Fruit fly (Drosophila melanogaster) whole organism, embryonic: ENCODE data around the gene CG43693.
A peak's percentile ranks its signal among the peaks of the same experiment; 100 is the strongest.

Experiments
- CG10543 ChIP-seq: fragments of 200-800 bp; sonication (Bioruptor generic); optimal IDR thresholded peaks from 3 replicates; lab custom pipeline; 2017; ENCODE audit warnings: missing biosample characterization, mild to moderate bottlenecking, missing genetic modification characterization, moderate library complexity
- CG10654 ChIP-seq: fragments of 200-800 bp; sonication (Bioruptor generic); optimal IDR thresholded peaks from 2 replicates; lab custom pipeline; 2016; ENCODE audit warnings: missing biosample characterization, missing genetic modification characterization
- CG11093 ChIP-seq: fragments of 200-800 bp; sonication (Bioruptor generic); IDR thresholded peaks from 3 replicates; pipeline ENCODE4 v1.3.6; 2022; ENCODE audit warnings: missing biosample characterization, missing genetic modification characterization
- CG11560 ChIP-seq: fragments of 200-800 bp; sonication (Bioruptor generic); IDR thresholded peaks from 3 replicates; pipeline ENCODE4 v1.3.6; 2022; ENCODE audit warnings: missing biosample characterization, missing genetic modification characterization
- CG12104 ChIP-seq: fragments of 200-800 bp; sonication (Bioruptor generic); optimal IDR thresholded peaks from 3 replicates; lab custom pipeline; 2016; ENCODE audit warnings: missing biosample characterization, missing genetic modification characterization
- CG12299 ChIP-seq: fragments of 200-800 bp; sonication (Bioruptor generic); optimal IDR thresholded peaks from 2 replicates; lab custom pipeline; 2018; ENCODE audit warnings: missing biosample characterization, mild to moderate bottlenecking, missing genetic modification characterization
- CG12659 ChIP-seq: fragments of 200-800 bp; sonication (Bioruptor generic); optimal IDR thresholded peaks from 3 replicates; lab custom pipeline; 2017; ENCODE audit warnings: mild to moderate bottlenecking, missing biosample characterization, missing genetic modification reagents, missing genetic modification characterization
- CG12769 ChIP-seq: fragments of 200-800 bp; sonication (Bioruptor generic); optimal IDR thresholded peaks from 2 replicates; lab custom pipeline; 2019; ENCODE audit warnings: missing biosample characterization, mild to moderate bottlenecking, missing genetic modification characterization, moderate library complexity
- CG15601 ChIP-seq: fragments of 200-800 bp; sonication (Bioruptor generic); optimal IDR thresholded peaks from 3 replicates; lab custom pipeline; 2019; ENCODE audit warnings: missing biosample characterization, mild to moderate bottlenecking, missing genetic modification characterization, moderate library complexity
- CG1603 ChIP-seq: fragments of 200-800 bp; sonication (Bioruptor generic); optimal IDR thresholded peaks from 2 replicates; lab custom pipeline; 2019; ENCODE audit warnings: missing biosample characterization, mild to moderate bottlenecking, missing genetic modification characterization, moderate library complexity
- CG16815 ChIP-seq: fragments of 200-800 bp; sonication (Bioruptor generic); optimal IDR thresholded peaks from 3 replicates; lab custom pipeline; 2017; ENCODE audit warnings: missing biosample characterization, mild to moderate bottlenecking, missing genetic modification characterization
- CG17361 ChIP-seq: fragments of 200-800 bp; sonication (Bioruptor generic); IDR thresholded peaks from 3 replicates; pipeline ENCODE4 v1.3.6; 2022; ENCODE audit warnings: missing biosample characterization, missing genetic modification characterization
- CG30431 ChIP-seq: fragments of 200-800 bp; sonication (Bioruptor generic); optimal IDR thresholded peaks from 2 replicates; lab custom pipeline; 2017; ENCODE audit warnings: missing biosample characterization, missing genetic modification characterization
- CG3065 ChIP-seq: fragments of 200-800 bp; sonication (Bioruptor generic); optimal IDR thresholded peaks from 2 replicates; lab custom pipeline; 2016; ENCODE audit warnings: missing biosample characterization, missing genetic modification characterization
- CG34422 ChIP-seq: fragments of 200-800 bp; sonication (Bioruptor generic); IDR thresholded peaks from 3 replicates; pipeline ENCODE4 v1.3.6; 2022; ENCODE audit warnings: missing biosample characterization, missing genetic modification characterization
- CG3847 ChIP-seq: fragments of 200-800 bp; sonication (Bioruptor generic); IDR thresholded peaks from 2 replicates; pipeline ENCODE4 v1.3.6; 2022; ENCODE audit warnings: missing biosample characterization, missing genetic modification characterization
- CG5245 ChIP-seq: fragments of 200-800 bp; sonication (Bioruptor generic); optimal IDR thresholded peaks from 3 replicates; lab custom pipeline; 2016; ENCODE audit warnings: missing biosample characterization, missing genetic modification characterization
- CG7839 ChIP-seq: fragments of 200-800 bp; sonication (Bioruptor generic); optimal IDR thresholded peaks from 3 replicates; lab custom pipeline; 2018; ENCODE audit warnings: missing biosample characterization, mild to moderate bottlenecking, missing genetic modification characterization, moderate library complexity
- CG7928 ChIP-seq: fragments of 200-800 bp; sonication (Bioruptor generic); optimal IDR thresholded peaks from 2 replicates; lab custom pipeline; 2017; ENCODE audit warnings: missing biosample characterization, mild to moderate bottlenecking, missing genetic modification characterization
- CG8089 ChIP-seq: fragments of 200-800 bp; sonication (Bioruptor generic); optimal IDR thresholded peaks from 3 replicates; lab custom pipeline; 2016; ENCODE audit warnings: missing biosample characterization, missing genetic modification characterization
- CG8359 ChIP-seq: fragments of 200-800 bp; sonication (Bioruptor generic); optimal IDR thresholded peaks from 2 replicates; lab custom pipeline; 2017; ENCODE audit warnings: missing biosample characterization, mild to moderate bottlenecking, missing genetic modification characterization, borderline replicate concordance
- Dp ChIP-seq: fragments of 200-800 bp; sonication (Bioruptor generic); optimal IDR thresholded peaks from 2 replicates; lab custom pipeline; 2018; ENCODE audit warnings: missing biosample characterization, mild to moderate bottlenecking, missing genetic modification characterization, moderate library complexity
- Eip74EF ChIP-seq, 2 experiments: fragments of 200-800 bp in 1 of 2; fragments of >200 bp in 1 of 2; sonication (Bioruptor generic) in 1 of 2; optimal IDR thresholded peaks; 2 replicates each; lab custom pipeline; 2017 to 2019; ENCODE audit warnings: missing biosample characterization in 2 of 2, missing genetic modification characterization in 2 of 2, mild to moderate bottlenecking in 1 of 2, moderate library complexity in 1 of 2
- GATAe ChIP-seq: fragments of 200-800 bp; sonication (Bioruptor generic); conservative IDR thresholded peaks from 2 replicates; pipeline ENCODE4 v1.3.6; 2022; ENCODE audit warnings: missing biosample characterization, missing genetic modification characterization
- Hey ChIP-seq: fragments of 200-800 bp; sonication (Bioruptor generic); optimal IDR thresholded peaks from 3 replicates; lab custom pipeline; 2018; ENCODE audit warnings: missing biosample characterization, mild to moderate bottlenecking, missing genetic modification characterization
- HmgD ChIP-seq: fragments of 200-800 bp; sonication (Bioruptor generic); optimal IDR thresholded peaks from 3 replicates; lab custom pipeline; 2016; ENCODE audit warnings: missing biosample characterization, missing genetic modification characterization
- HmgZ ChIP-seq: fragments of 200-800 bp; sonication (Bioruptor generic); optimal IDR thresholded peaks from 2 replicates; lab custom pipeline; 2018; ENCODE audit warnings: missing biosample characterization, mild to moderate bottlenecking, missing genetic modification characterization
- Lim3 ChIP-seq: fragments of 200-800 bp; sonication (Bioruptor generic); IDR thresholded peaks from 2 replicates; pipeline ENCODE4 v1.3.6; 2022; ENCODE audit warnings: missing biosample characterization, missing genetic modification characterization
- Max ChIP-seq: fragments of 200-800 bp; sonication (Bioruptor generic); optimal IDR thresholded peaks from 2 replicates; lab custom pipeline; 2016; ENCODE audit warnings: missing biosample characterization, mild to moderate bottlenecking, missing genetic modification characterization
- Mrtf ChIP-seq: fragments of 200-800 bp; sonication (Bioruptor generic); IDR thresholded peaks from 3 replicates; pipeline ENCODE4 v1.3.6; 2022; ENCODE audit warnings: missing biosample characterization, missing genetic modification characterization
- NC2β ChIP-seq: fragments of 200-800 bp; sonication (Bioruptor generic); optimal IDR thresholded peaks from 2 replicates; lab custom pipeline; 2016; ENCODE audit warnings: missing biosample characterization, missing genetic modification characterization
- Spps ChIP-seq: fragments of 200-800 bp; sonication (Bioruptor generic); optimal IDR thresholded peaks from 2 replicates; lab custom pipeline; 2018; ENCODE audit warnings: missing biosample characterization, mild to moderate bottlenecking, missing genetic modification characterization
- Xbp1 ChIP-seq: fragments of 200-800 bp; sonication (Bioruptor generic); optimal IDR thresholded peaks from 3 replicates; lab custom pipeline; 2016; ENCODE audit warnings: missing biosample characterization, mild to moderate bottlenecking, missing genetic modification characterization
- bab2 ChIP-seq: fragments of 200-800 bp; sonication (Bioruptor generic); optimal IDR thresholded peaks from 2 replicates; lab custom pipeline; 2016; ENCODE audit warnings: missing biosample characterization, missing genetic modification characterization
- bsh ChIP-seq, 2 experiments: fragments of 200-800 bp; sonication (Bioruptor generic); optimal IDR thresholded peaks; 2 replicates each; lab custom pipeline; 2017 to 2018; ENCODE audit warnings: mild to moderate bottlenecking in 2 of 2, missing biosample characterization in 2 of 2, missing genetic modification characterization in 2 of 2, moderate library complexity in 1 of 2
- dm ChIP-seq: fragments of 200-800 bp; sonication (Bioruptor generic); optimal IDR thresholded peaks from 3 replicates; lab custom pipeline; 2016; ENCODE audit warnings: missing biosample characterization, missing genetic modification characterization
- dmrt99B ChIP-seq: fragments of 200-800 bp; sonication (Bioruptor generic); optimal IDR thresholded peaks from 2 replicates; lab custom pipeline; 2018; ENCODE audit warnings: missing biosample characterization, mild to moderate bottlenecking, missing genetic modification characterization, moderate library complexity
- eyg ChIP-seq: fragments of 200-800 bp; sonication (Bioruptor generic); optimal IDR thresholded peaks from 3 replicates; lab custom pipeline; 2016; ENCODE audit warnings: missing biosample characterization, missing genetic modification characterization
- fd3F ChIP-seq: fragments of 200-800 bp; sonication (Bioruptor generic); optimal IDR thresholded peaks from 2 replicates; lab custom pipeline; 2018; ENCODE audit warnings: missing biosample characterization, mild to moderate bottlenecking, missing genetic modification characterization, moderate library complexity
- gce ChIP-seq: fragments of 200-800 bp; sonication (Bioruptor generic); IDR thresholded peaks from 3 replicates; pipeline ENCODE4 v1.3.6; 2022; ENCODE audit warnings: missing biosample characterization, missing genetic modification characterization
- gcm ChIP-seq: fragments of 200-800 bp; sonication (Bioruptor generic); optimal IDR thresholded peaks from 2 replicates; lab custom pipeline; 2019; ENCODE audit warnings: missing biosample characterization, mild to moderate bottlenecking, missing genetic modification characterization, moderate library complexity
- gsb ChIP-seq: fragments of 200-800 bp; sonication (Bioruptor generic); IDR thresholded peaks from 2 replicates; pipeline ENCODE4 v1.3.6; 2022; ENCODE audit warnings: missing biosample characterization, missing genetic modification characterization
- mirr ChIP-seq: fragments of 200-800 bp; sonication (Bioruptor generic); optimal IDR thresholded peaks from 3 replicates; lab custom pipeline; 2018; ENCODE audit warnings: missing biosample characterization, mild to moderate bottlenecking, missing genetic modification characterization
- nerfin-1 ChIP-seq: fragments of 200-800 bp; sonication (Bioruptor generic); optimal IDR thresholded peaks from 3 replicates; lab custom pipeline; 2019; ENCODE audit warnings: missing biosample characterization, mild to moderate bottlenecking, missing genetic modification characterization, moderate library complexity
- otp ChIP-seq: fragments of 200-800 bp; sonication (Bioruptor generic); IDR thresholded peaks from 3 replicates; pipeline ENCODE4, ENCODE4 v1.3.6; 2022; ENCODE audit warnings: missing biosample characterization, missing genetic modification characterization
- pzg ChIP-seq: fragments of 200-800 bp; sonication (Bioruptor generic); optimal IDR thresholded peaks from 3 replicates; lab custom pipeline; 2018; ENCODE audit warnings: missing biosample characterization, mild to moderate bottlenecking, missing genetic modification characterization, moderate library complexity
- ranshi ChIP-seq: fragments of 200-800 bp; sonication (Bioruptor generic); IDR thresholded peaks from 2 replicates; pipeline ENCODE4 v1.3.6; 2022; ENCODE audit warnings: missing biosample characterization, missing genetic modification characterization
- row ChIP-seq: fragments of 200-800 bp; sonication (Bioruptor generic); IDR thresholded peaks from 3 replicates; pipeline ENCODE4 v1.3.6; 2022; ENCODE audit warnings: missing biosample characterization, missing genetic modification characterization
- ssp ChIP-seq: fragments of 200-800 bp; sonication (Bioruptor generic); IDR thresholded peaks from 2 replicates; pipeline ENCODE4 v1.3.6; 2022; ENCODE audit warnings: missing biosample characterization, missing genetic modification characterization
- yki ChIP-seq: fragments of >200 bp; optimal IDR thresholded peaks from 3 replicates; lab custom pipeline; 2018
- zen2 ChIP-seq: fragments of 200-800 bp; sonication (Bioruptor generic); IDR thresholded peaks from 3 replicates; pipeline ENCODE4 v1.3.6; 2022; ENCODE audit warnings: missing biosample characterization, missing genetic modification characterization; ENCODE audit not compliant: partially characterized antibody

Gene CG43693

dm6 chr3L:11070372-11070854 lies 19.2 kb upstream of the CG43693 start, which contains the start of gene Mocs1 (continued):
- TF ChIP-seq CG12299 (no peak), CG12104 (GFP tag; lab: Kevin White, UChicago) (no peak), CG3847 (peak; percentile 25; the same call in 1 of the 2 replicates), CG11093 (GFP tag; lab: Robert Waterston, UW) (no peak), HmgZ (tag; lab: Kevin White, UChicago) (peak; percentile 38), gcm (no peak), fd3F (GFP tag; lab: Kevin White, UChicago) (no peak), Lim3 (GFP tag; lab: Robert Waterston, UW) (no peak), bsh (GFP tag; optimal IDR thresholded peaks at IDR 0.05; lab: Kevin White, UChicago) (no peak), pzg (GFP tag; lab: Kevin White, UChicago) (peak; percentile 41), CG3065 (GFP tag; lab: Kevin White, UChicago) (no peak), eyg (no peak), CG8089 (GFP tag; lab: Kevin White, UChicago) (no peak), CG5245 (GFP tag; lab: Kevin White, UChicago) (no peak), CG1603 (tag; lab: Kevin White, UChicago) (no peak), Dp (GFP tag; lab: Kevin White, UChicago) (no peak), ranshi (GFP tag; lab: Robert Waterston, UW) (peak; percentile 19; the same call in 1 of the 2 replicates), zen2 (no peak), gce (GFP tag; lab: Robert Waterston, UW) (no peak), CG11560 (tag; lab: Robert Waterston, UW) (no peak), dmrt99B (no peak), Xbp1 (GFP tag; lab: Kevin White, UChicago) (no peak), CG7839 (no peak), HmgD (GFP tag; lab: Kevin White, UChicago) (no peak), CG12659 (no peak), CG17361 (GFP tag; lab: Robert Waterston, UW) (no peak), CG34422 (GFP tag; lab: Robert Waterston, UW) (peak; percentile 77; the same call in 1 of the 3 replicates), Spps (no peak), Hey (tag; lab: Kevin White, UChicago) (no peak), dm (GFP tag; lab: Kevin White, UChicago) (no peak), CG8359 (GFP tag; lab: Kevin White, UChicago) (no peak), GATAe (GFP tag; lab: Robert Waterston, UW) (no peak), gsb (GFP tag; lab: Robert Waterston, UW) (no peak), NC2β (no peak), yki (lab: Kevin White, UChicago) (no peak), bab2 (no peak), otp (GFP tag; lab: Robert Waterston, UW) (0 out of 3 replicates have a peak, but pooled peaks have one; percentile 24), CG10654 (GFP tag; lab: Kevin White, UChicago) (no peak), CG7928 (no peak), CG10543 (GFP tag; lab: Kevin White, UChicago) (no peak), row (GFP tag; lab: Robert Waterston, UW) (no peak), Max (GFP tag; lab: Kevin White, UChicago) (no peak), CG15601 (tag; lab: Kevin White, UChicago) (no peak), nerfin-1 (no peak), CG12769 (tag; lab: Kevin White, UChicago) (peak; percentile 38), Mrtf (GFP tag; lab: Robert Waterston, UW) (peak; percentile 13; the same call in 1 of the 3 replicates), ssp (no peak), mirr (GFP tag; lab: Kevin White, UChicago) (peak; percentile 23), Eip74EF (GFP tag; optimal IDR thresholded peaks at IDR 0.05; lab: Kevin White, UChicago) (no peak), CG16815 (no peak), CG30431 (GFP tag; lab: Kevin White, UChicago) (no peak)
